Worm (Caenorhabditis elegans): ENCODE data around the gene asb-1.

ce11 chrIII:4643262-4643661 is 47.6 kb upstream of the asb-1 start, which contains the start of gene pfas-1:
- TF ChIP-seq ztf-11 (tag; optimal IDR thresholded peaks at IDR 0.05), result no peak
- no peak for TF ChIP-seq pha-4 (tag; optimal IDR thresholded peaks at IDR 0.05)
- no peak for TF ChIP-seq hmg-11 (tag; optimal IDR thresholded peaks at IDR 0.05)
